Worm (Caenorhabditis elegans): ENCODE results near the gene tofu-7.

- TF ChIP-seq mdl-1 (tag; optimal IDR thresholded peaks at IDR 0.05) (no peak), mep-1 (tag; optimal IDR thresholded peaks at IDR 0.05) (no peak), pha-4 (GFP tag; IDR thresholded peaks at IDR 0.05) (no peak), pha-4 (tag; optimal IDR thresholded peaks at IDR 0.05) (no peak), ceh-44 (GFP tag; IDR thresholded peaks at IDR 0.05) (no peak)
Observed at ce11 chrIII:7114952-7115488, 30.2 kb upstream of the tofu-7 start, which contains the start of gene nhr-10.

Measured in whole organism, L4 larva.